Fruit fly (Drosophila melanogaster) whole organism, embryonic: Measurements from ENCODE around the gene CG3862.

ENCODE experiments used
- ATbp ChIP-seq: fragments of 200-800 bp; sonication (Bioruptor generic); optimal IDR thresholded peaks from 2 replicates; lab custom pipeline; 2017; ENCODE audit warnings: missing biosample characterization, mild to moderate bottlenecking, missing genetic modification characterization, missing genetic modification reagents
- Ada2b ChIP-seq: fragments of 200-800 bp; sonication (Bioruptor generic); IDR thresholded peaks from 2 replicates; pipeline ENCODE4 v1.3.6; 2022; ENCODE audit warnings: missing biosample characterization, missing genetic modification characterization
- Aef1 ChIP-seq: fragments of 200-800 bp; sonication (Bioruptor generic); IDR thresholded peaks from 3 replicates; pipeline ENCODE4 v1.3.6; 2022; ENCODE audit warnings: missing biosample characterization, missing genetic modification characterization
- Blimp-1 ChIP-seq: fragments of 200-800 bp; sonication (Bioruptor generic); optimal IDR thresholded peaks from 3 replicates; lab custom pipeline; 2018; ENCODE audit warnings: missing biosample characterization, missing genetic modification characterization, mild to moderate bottlenecking, moderate library complexity, missing genetic modification reagents
- CG10565 ChIP-seq: fragments of 200-800 bp; sonication (Bioruptor generic); optimal IDR thresholded peaks from 3 replicates; lab custom pipeline; 2016; ENCODE audit warnings: missing biosample characterization, mild to moderate bottlenecking, missing genetic modification characterization
- CG12071 ChIP-seq: fragments of 200-800 bp; sonication (Bioruptor generic); optimal IDR thresholded peaks from 3 replicates; lab custom pipeline; 2018; ENCODE audit warnings: missing biosample characterization, mild to moderate bottlenecking, missing genetic modification characterization
- CG12659 ChIP-seq: fragments of 200-800 bp; sonication (Bioruptor generic); optimal IDR thresholded peaks from 3 replicates; lab custom pipeline; 2017; ENCODE audit warnings: mild to moderate bottlenecking, missing biosample characterization, missing genetic modification reagents, missing genetic modification characterization
- CG14965 ChIP-seq: fragments of 200-800 bp; sonication (Bioruptor generic); optimal IDR thresholded peaks from 2 replicates; lab custom pipeline; 2016; ENCODE audit warnings: missing biosample characterization, missing genetic modification characterization, borderline replicate concordance
- CG15269 ChIP-seq: fragments of 200-800 bp; sonication (Bioruptor generic); optimal IDR thresholded peaks from 2 replicates; lab custom pipeline; 2018; ENCODE audit warnings: missing biosample characterization, mild to moderate bottlenecking, missing genetic modification characterization, moderate library complexity
- CG15479 ChIP-seq: fragments of 200-800 bp; sonication (Bioruptor generic); optimal IDR thresholded peaks from 3 replicates; lab custom pipeline; 2019; ENCODE audit warnings: missing biosample characterization, mild to moderate bottlenecking, missing genetic modification characterization, moderate library complexity
- CG16779 ChIP-seq: fragments of 200-800 bp; sonication (Bioruptor generic); IDR thresholded peaks from 2 replicates; pipeline ENCODE4 v1.3.6; 2022; ENCODE audit warnings: missing biosample characterization, missing genetic modification characterization
- CG17328 ChIP-seq: fragments of 200-800 bp; sonication (Bioruptor generic); IDR thresholded peaks from 2 replicates; pipeline ENCODE4 v1.3.6; 2022; ENCODE audit warnings: missing biosample characterization, missing genetic modification characterization
- CG17361 ChIP-seq: fragments of 200-800 bp; sonication (Bioruptor generic); IDR thresholded peaks from 3 replicates; pipeline ENCODE4 v1.3.6; 2022; ENCODE audit warnings: missing biosample characterization, missing genetic modification characterization
- CG30403 ChIP-seq: fragments of 200-800 bp; sonication (Bioruptor generic); optimal IDR thresholded peaks from 3 replicates; lab custom pipeline; 2016; ENCODE audit warnings: missing biosample characterization, missing genetic modification characterization
- CG30431 ChIP-seq: fragments of 200-800 bp; sonication (Bioruptor generic); optimal IDR thresholded peaks from 2 replicates; lab custom pipeline; 2017; ENCODE audit warnings: missing biosample characterization, missing genetic modification characterization
- CG6813 ChIP-seq: fragments of 200-800 bp; sonication (Bioruptor generic); optimal IDR thresholded peaks from 2 replicates; lab custom pipeline; 2017; ENCODE audit warnings: missing biosample characterization, missing genetic modification characterization, mild to moderate bottlenecking, moderate library complexity, missing genetic modification reagents
- CG6854 ChIP-seq: fragments of 200-800 bp; sonication (Bioruptor generic); optimal IDR thresholded peaks from 3 replicates; lab custom pipeline; 2017; ENCODE audit warnings: missing biosample characterization, mild to moderate bottlenecking, missing genetic modification characterization
- CG7556 ChIP-seq: fragments of 200-800 bp; sonication (Bioruptor generic); optimal IDR thresholded peaks from 2 replicates; lab custom pipeline; 2017; ENCODE audit warnings: missing biosample characterization, mild to moderate bottlenecking, missing genetic modification characterization
- CG7839 ChIP-seq: fragments of 200-800 bp; sonication (Bioruptor generic); optimal IDR thresholded peaks from 3 replicates; lab custom pipeline; 2018; ENCODE audit warnings: missing biosample characterization, mild to moderate bottlenecking, missing genetic modification characterization, moderate library complexity
- CG9817 ChIP-seq: fragments of 200-800 bp; sonication (Bioruptor generic); optimal IDR thresholded peaks from 2 replicates; lab custom pipeline; 2018; ENCODE audit warnings: missing biosample characterization, mild to moderate bottlenecking, missing genetic modification characterization, moderate library complexity
- CTCF ChIP-seq: fragments of 200-800 bp; sonication (Bioruptor generic); optimal IDR thresholded peaks from 2 replicates; lab custom pipeline; 2017; ENCODE audit warnings: missing biosample characterization, mild to moderate bottlenecking, missing genetic modification characterization, moderate library complexity
- CoRest ChIP-seq: fragments of 200-800 bp; sonication (Bioruptor generic); optimal IDR thresholded peaks from 3 replicates; lab custom pipeline; 2018; ENCODE audit warnings: missing biosample characterization, mild to moderate bottlenecking, missing genetic modification characterization, moderate library complexity
- D19A ChIP-seq: fragments of 200-800 bp; optimal IDR thresholded peaks from 3 replicates; lab custom pipeline; 2019; ENCODE audit warnings: missing biosample characterization, mild to moderate bottlenecking, missing genetic modification characterization, moderate library complexity
- Dbx ChIP-seq: fragments of 200-800 bp; sonication (Bioruptor generic); IDR thresholded peaks from 3 replicates; pipeline ENCODE4 v1.3.6; 2022; ENCODE audit warnings: missing biosample characterization, missing genetic modification characterization
- Drgx ChIP-seq: fragments of 200-800 bp; sonication (Bioruptor generic); IDR thresholded peaks from 2 replicates; pipeline ENCODE4 v1.3.6; 2022; ENCODE audit warnings: missing biosample characterization, missing genetic modification characterization
- Eip74EF ChIP-seq, 2 experiments: fragments of 200-800 bp in 1 of 2; fragments of >200 bp in 1 of 2; sonication (Bioruptor generic) in 1 of 2; optimal IDR thresholded peaks; 2 replicates each; lab custom pipeline; 2017 to 2019; ENCODE audit warnings: missing biosample characterization in 2 of 2, missing genetic modification characterization in 2 of 2, mild to moderate bottlenecking in 1 of 2, moderate library complexity in 1 of 2
- Gsc ChIP-seq: fragments of 200-800 bp; sonication (Bioruptor generic); IDR thresholded peaks from 2 replicates; pipeline ENCODE4 v1.3.6; 2022; ENCODE audit warnings: missing biosample characterization, missing genetic modification characterization
- H2.0 ChIP-seq: fragments of 200-800 bp; sonication (Bioruptor generic); IDR thresholded peaks from 2 replicates; pipeline ENCODE4 v1.3.6; 2022; ENCODE audit warnings: missing biosample characterization, missing genetic modification characterization
- Hmx ChIP-seq: fragments of 200-800 bp; sonication (Bioruptor generic); optimal IDR thresholded peaks from 2 replicates; lab custom pipeline; 2016; ENCODE audit warnings: missing biosample characterization, missing genetic modification characterization
- Hr3 ChIP-seq: fragments of 200-800 bp; sonication (Bioruptor generic); optimal IDR thresholded peaks from 3 replicates; lab custom pipeline; 2016; ENCODE audit warnings: missing biosample characterization, missing genetic modification characterization
- Jarid2 ChIP-seq: fragments of 200-800 bp; sonication (Bioruptor generic); optimal IDR thresholded peaks from 3 replicates; lab custom pipeline; 2017; ENCODE audit warnings: mild to moderate bottlenecking, missing biosample characterization, missing genetic modification reagents, missing genetic modification characterization
- MBD-R2 ChIP-seq: fragments of 200-800 bp; sonication (Bioruptor generic); IDR thresholded peaks from 2 replicates; pipeline ENCODE4 v1.3.6; 2022; ENCODE audit warnings: missing biosample characterization, missing genetic modification characterization
- Oli ChIP-seq: fragments of 200-800 bp; sonication (Bioruptor generic); optimal IDR thresholded peaks from 2 replicates; lab custom pipeline; 2018; ENCODE audit warnings: missing biosample characterization, mild to moderate bottlenecking, missing genetic modification characterization, moderate library complexity
- Sox100B ChIP-seq: fragments of 200-800 bp; sonication (Bioruptor generic); optimal IDR thresholded peaks from 3 replicates; lab custom pipeline; 2018; ENCODE audit warnings: missing biosample characterization, mild to moderate bottlenecking, missing genetic modification characterization
- Ssrp ChIP-seq: fragments of 200-800 bp; sonication (Bioruptor generic); optimal IDR thresholded peaks from 2 replicates; lab custom pipeline; 2018; ENCODE audit warnings: missing biosample characterization, mild to moderate bottlenecking, missing genetic modification characterization, moderate library complexity
- bigmax ChIP-seq: fragments of 200-800 bp; sonication (Bioruptor generic); optimal IDR thresholded peaks from 2 replicates; lab custom pipeline; 2018; ENCODE audit warnings: missing biosample characterization, mild to moderate bottlenecking, missing genetic modification characterization
- bsh ChIP-seq, 2 experiments: fragments of 200-800 bp; sonication (Bioruptor generic); optimal IDR thresholded peaks; 2 replicates each; lab custom pipeline; 2017 to 2018; ENCODE audit warnings: mild to moderate bottlenecking in 2 of 2, missing biosample characterization in 2 of 2, missing genetic modification characterization in 2 of 2, moderate library complexity in 1 of 2
- cg ChIP-seq: fragments of 200-800 bp; sonication (Bioruptor generic); optimal IDR thresholded peaks from 3 replicates; lab custom pipeline; 2019; ENCODE audit warnings: missing biosample characterization, mild to moderate bottlenecking, missing genetic modification characterization, moderate library complexity
- crc ChIP-seq: fragments of 200-800 bp; sonication (Bioruptor generic); optimal IDR thresholded peaks from 2 replicates; lab custom pipeline; 2016; ENCODE audit warnings: missing biosample characterization, missing genetic modification characterization
- disco-r ChIP-seq: fragments of 200-800 bp; sonication (Bioruptor generic); optimal IDR thresholded peaks from 2 replicates; lab custom pipeline; 2016; ENCODE audit warnings: missing biosample characterization, missing genetic modification characterization
- fd64A ChIP-seq: fragments of 200-800 bp; sonication (Bioruptor generic); optimal IDR thresholded peaks from 3 replicates; lab custom pipeline; 2018; ENCODE audit warnings: missing biosample characterization, mild to moderate bottlenecking, missing genetic modification characterization
- gcm2 ChIP-seq: fragments of 200-800 bp; sonication (Bioruptor generic); optimal IDR thresholded peaks from 2 replicates; lab custom pipeline; 2016; ENCODE audit warnings: missing biosample characterization, missing genetic modification characterization
- gfzf ChIP-seq: fragments of 200-800 bp; sonication (Bioruptor generic); optimal IDR thresholded peaks from 2 replicates; lab custom pipeline; 2016; ENCODE audit warnings: missing biosample characterization, mild to moderate bottlenecking, missing genetic modification characterization, moderate library complexity
- grau ChIP-seq: fragments of 200-800 bp; optimal IDR thresholded peaks from 3 replicates; lab custom pipeline; 2019; ENCODE audit warnings: missing biosample characterization, mild to moderate bottlenecking, missing genetic modification characterization, moderate library complexity
- hkb ChIP-seq, 2 experiments: fragments of 200-800 bp in 1 of 2; fragments of >200 bp in 1 of 2; sonication (Bioruptor generic) in 1 of 2; IDR thresholded peaks in 1 of 2; optimal IDR thresholded peaks in 1 of 2; 2 replicates each; pipeline versions ENCODE4 v1.3.6 to Lab custom; 2017 to 2022; ENCODE audit warnings: missing biosample characterization in 1 of 2, missing genetic modification characterization in 1 of 2
- ken ChIP-seq: fragments of 200-800 bp; sonication (Bioruptor generic); IDR thresholded peaks from 3 replicates; pipeline ENCODE4 v1.3.6; 2022; ENCODE audit warnings: missing biosample characterization, missing genetic modification characterization
- mld ChIP-seq: fragments of 200-800 bp; sonication (Bioruptor generic); IDR thresholded peaks from 3 replicates; pipeline ENCODE4 v1.3.6; 2022; ENCODE audit warnings: missing biosample characterization, missing genetic modification characterization; ENCODE audit not compliant: partially characterized antibody
- pros ChIP-seq: fragments of 200-800 bp; sonication (Bioruptor generic); optimal IDR thresholded peaks from 3 replicates; lab custom pipeline; 2019; ENCODE audit warnings: missing biosample characterization, mild to moderate bottlenecking, missing genetic modification characterization, moderate library complexity
- shn ChIP-seq: fragments of 200-800 bp; sonication (Bioruptor generic); optimal IDR thresholded peaks from 3 replicates; lab custom pipeline; 2016; ENCODE audit warnings: missing biosample characterization, missing genetic modification characterization

The CG3862 gene

DNA sequence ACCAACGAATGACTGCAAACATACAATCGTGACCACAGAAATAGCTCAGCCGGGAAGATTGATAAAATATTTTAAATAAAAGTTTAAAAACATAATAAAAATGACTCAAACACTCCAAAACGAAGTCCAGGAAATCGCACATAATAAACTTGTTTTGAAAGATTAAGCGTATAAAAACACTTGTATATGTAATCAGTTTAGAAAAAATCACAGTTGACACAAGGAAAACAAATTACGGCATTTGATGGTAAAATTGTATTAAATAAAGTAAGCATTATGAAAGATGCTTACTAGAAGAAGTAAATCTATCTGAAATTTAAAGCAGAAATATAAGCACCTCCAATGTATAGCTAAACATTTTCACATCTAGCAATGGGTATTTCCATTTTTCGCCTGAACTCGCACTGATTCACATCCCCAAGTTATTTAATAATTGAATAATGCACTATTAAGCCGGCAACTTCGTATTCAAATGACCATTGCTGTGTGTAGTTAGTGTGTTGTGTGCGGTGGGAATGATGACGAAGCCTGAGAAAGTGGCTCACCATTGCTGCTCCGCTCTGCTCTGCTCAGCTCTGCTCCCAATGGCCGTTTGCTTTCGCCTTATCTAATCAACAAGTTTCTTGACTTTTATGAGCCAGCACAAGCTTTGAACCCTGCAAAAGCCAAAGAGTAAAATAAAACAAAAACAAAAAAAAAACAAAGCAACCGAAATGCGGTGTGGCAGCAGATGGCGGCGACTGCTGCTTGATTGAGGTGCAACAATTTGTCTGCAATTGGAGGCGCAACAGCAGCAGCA, 21.7 kb upstream of the CG3862 start (continued):
- TF ChIP-seq Jarid2 (GFP tag; lab: Kevin White, UChicago): no peak
- TF ChIP-seq CTCF (GFP tag; lab: Kevin White, UChicago): no peak
- TF ChIP-seq CoRest: peak; percentile 13
- no peak for TF ChIP-seq cg (GFP tag; lab: Kevin White, UChicago)
- TF ChIP-seq Hmx (GFP tag; lab: Kevin White, UChicago): no peak
- TF ChIP-seq Dbx (GFP tag; lab: Robert Waterston, UW): no peak
- TF ChIP-seq CG12071: no peak
- TF ChIP-seq CG15269: peak; percentile 14
- no peak for TF ChIP-seq ken
- TF ChIP-seq Aef1 (GFP tag; lab: Robert Waterston, UW): no peak
- no peak for TF ChIP-seq MBD-R2 (GFP tag; lab: Robert Waterston, UW)
- TF ChIP-seq shn (GFP tag; lab: Kevin White, UChicago): no peak
- no peak for TF ChIP-seq fd64A
- TF ChIP-seq CG14965: no peak
- TF ChIP-seq CG9817 (tag; lab: Kevin White, UChicago): no peak
- no peak for TF ChIP-seq CG6854 (GFP tag; lab: Kevin White, UChicago)
- no peak for TF ChIP-seq Hr3 (GFP tag; lab: Kevin White, UChicago)
- peak; percentile 37 for TF ChIP-seq CG7556 (GFP tag; lab: Kevin White, UChicago)
- peak; percentile 35 for TF ChIP-seq CG30403
- no peak for TF ChIP-seq Ada2b (GFP tag; lab: Robert Waterston, UW)
- TF ChIP-seq CG10565 (GFP tag; lab: Kevin White, UChicago): no peak
- TF ChIP-seq gfzf (GFP tag; lab: Kevin White, UChicago): no peak
- no peak for TF ChIP-seq CG15479 (GFP tag; lab: Kevin White, UChicago)
- peak; percentile 11 for TF ChIP-seq CG12659
- no peak for TF ChIP-seq CG6813 (GFP tag; lab: Kevin White, UChicago)
- peak; percentile 47 for TF ChIP-seq Sox100B (GFP tag; lab: Kevin White, UChicago)
- no peak for TF ChIP-seq Blimp-1 (GFP tag; lab: Kevin White, UChicago)
- TF ChIP-seq bigmax (GFP tag; lab: Kevin White, UChicago): no peak
- TF ChIP-seq CG30431 (GFP tag; lab: Kevin White, UChicago): no peak
- no peak for TF ChIP-seq pros (GFP tag; lab: Kevin White, UChicago)
- TF ChIP-seq Ssrp (tag; lab: Kevin White, UChicago): peak; percentile 20
- TF ChIP-seq mld (GFP tag; lab: Robert Waterston, UW): no peak
- 0 out of 2 replicates have a peak, but pooled peaks have one; percentile 24 for TF ChIP-seq Drgx (GFP tag; lab: Robert Waterston, UW)
- TF ChIP-seq hkb (optimal IDR thresholded peaks at IDR 0.05; lab: Kevin White, UChicago): no peak
- no peak for TF ChIP-seq hkb (GFP tag; IDR thresholded peaks at IDR 0.05; lab: Robert Waterston, UW)
- no peak for TF ChIP-seq H2.0 (GFP tag; lab: Robert Waterston, UW)
- TF ChIP-seq grau (tag; lab: Kevin White, UChicago): peak; percentile 10
- peak; percentile 53 for TF ChIP-seq Oli (tag; lab: Kevin White, UChicago)
- peak; percentile 12 for TF ChIP-seq CG7839 (tag; lab: Kevin White, UChicago)
- TF ChIP-seq disco-r: no peak
- no peak for TF ChIP-seq crc
- no peak for TF ChIP-seq Gsc (GFP tag; lab: Robert Waterston, UW)
- TF ChIP-seq Eip74EF (GFP tag; optimal IDR thresholded peaks at IDR 0.05; lab: Kevin White, UChicago): peak in 1 of 2 experiments; percentile 25
- TF ChIP-seq ATbp (GFP tag; lab: Kevin White, UChicago): no peak
- no peak for TF ChIP-seq D19A (tag; lab: Kevin White, UChicago)
- no peak for TF ChIP-seq CG17328 (GFP tag; lab: Robert Waterston, UW)
- no peak for TF ChIP-seq gcm2 (GFP tag; lab: Kevin White, UChicago)
- TF ChIP-seq CG17361 (GFP tag; lab: Robert Waterston, UW): peak; percentile 68; the same call in 2 of the 3 replicates
- no peak for TF ChIP-seq CG16779
- peak in 1 of 2 experiments; percentile 9 for TF ChIP-seq bsh (GFP tag; optimal IDR thresholded peaks at IDR 0.05; lab: Kevin White, UChicago)
